Worm (Caenorhabditis elegans) whole organism, young adult: ENCODE data around the gene C18F10.2.
A peak's percentile ranks its signal among the peaks of the same experiment; 100 is the strongest.

ENCODE experiments used
- C17E4.6 ChIP-seq: fragments of 200-800 bp; sonication (Bioruptor generic); IDR thresholded peaks from 2 replicates; pipeline ENCODE4 v1.3.6; 2022; ENCODE audit warnings: missing genetic modification reagents, missing genetic modification characterization, missing compliant biosample characterization
- F23B12.7 ChIP-seq: sonication (generic microtip); optimal IDR thresholded peaks from 2 replicates; lab custom pipeline; 2017; ENCODE audit warnings: missing genetic modification characterization, mild to moderate bottlenecking, missing compliant biosample characterization, antibody characterized with exemption, moderate library complexity; ENCODE audit not compliant: insufficient read depth
- Y67H2A.10 ChIP-seq: fragments of 200-800 bp; sonication (Bioruptor generic); conservative IDR thresholded peaks from 2 replicates; pipeline ENCODE4 v1.3.6; 2022; ENCODE audit warnings: missing genetic modification reagents, missing genetic modification characterization, missing compliant biosample characterization
- Y95B8A.8 ChIP-seq: fragments of 200-800 bp; sonication (Bioruptor generic); IDR thresholded peaks from 2 replicates; pipeline ENCODE4 v1.3.6; 2022; ENCODE audit warnings: missing genetic modification reagents, missing genetic modification characterization, missing compliant biosample characterization
- ama-1 ChIP-seq, 3 experiments: fragments of 150-350 bp in 1 of 3; sonication (generic microtip) in 2 of 3; optimal IDR thresholded peaks; 2 replicates each; lab custom pipeline; 2014 to 2018; ENCODE audit warnings: missing biosample characterization in 2 of 3, missing genetic modification characterization in 2 of 3, missing genetic modification reagents in 2 of 3
- aptf-3 ChIP-seq: fragments of 200-800 bp; sonication (Bioruptor generic); IDR thresholded peaks from 2 replicates; pipeline ENCODE4 v1.3.6; 2022; ENCODE audit warnings: missing genetic modification characterization, missing compliant biosample characterization
- athp-1 ChIP-seq: sonication (generic microtip); optimal IDR thresholded peaks from 2 replicates; lab custom pipeline; 2017; ENCODE audit warnings: mild to moderate bottlenecking, missing genetic modification characterization, missing compliant biosample characterization
- attf-6 ChIP-seq: fragments of 200-800 bp; sonication (Bioruptor generic); IDR thresholded peaks from 2 replicates; pipeline ENCODE4 v1.3.6; 2022; ENCODE audit warnings: missing genetic modification reagents, missing genetic modification characterization, missing compliant biosample characterization
- ceh-27 ChIP-seq: fragments of 200-800 bp; sonication (Bioruptor generic); optimal IDR thresholded peaks from 2 replicates; lab custom pipeline; 2018; ENCODE audit warnings: mild to moderate bottlenecking, missing genetic modification characterization, moderate library complexity, missing compliant biosample characterization
- dpl-1 ChIP-seq: fragments of 150-350 bp; optimal IDR thresholded peaks from 2 replicates; lab custom pipeline; 2014; ENCODE audit warnings: missing biosample characterization, missing genetic modification reagents, missing genetic modification characterization
- egl-44 ChIP-seq: fragments of 200-800 bp; sonication (Bioruptor generic); IDR thresholded peaks from 2 replicates; pipeline ENCODE4 v1.3.6; 2022; ENCODE audit warnings: missing genetic modification reagents, missing genetic modification characterization, missing compliant biosample characterization
- egrh-3 ChIP-seq: fragments of 200-800 bp; sonication (Bioruptor generic); IDR thresholded peaks from 2 replicates; pipeline ENCODE4 v1.3.6; 2022; ENCODE audit warnings: missing genetic modification reagents, missing genetic modification characterization, missing compliant biosample characterization
- fkh-3 ChIP-seq: sonication (generic microtip); optimal IDR thresholded peaks from 2 replicates; lab custom pipeline; 2016; ENCODE audit warnings: mild to moderate bottlenecking, missing genetic modification characterization, missing compliant biosample characterization
- gei-17 ChIP-seq: fragments of 200-800 bp; sonication (Bioruptor generic); optimal IDR thresholded peaks from 2 replicates; lab custom pipeline; 2018; ENCODE audit warnings: mild to moderate bottlenecking, missing genetic modification characterization, missing compliant biosample characterization
- hlh-12 ChIP-seq: sonication (generic microtip); optimal IDR thresholded peaks from 2 replicates; lab custom pipeline; 2016; ENCODE audit warnings: missing genetic modification characterization, missing compliant biosample characterization
- hlh-26 ChIP-seq: fragments of 200-800 bp; sonication (Bioruptor generic); conservative IDR thresholded peaks from 2 replicates; pipeline ENCODE4 v1.3.6; 2022; ENCODE audit warnings: missing genetic modification reagents, missing genetic modification characterization, missing compliant biosample characterization
- hsf-1 ChIP-seq: fragments of 200-800 bp; sonication (Bioruptor generic); IDR thresholded peaks from 2 replicates; pipeline ENCODE4 v1.3.6; 2022; ENCODE audit warnings: missing genetic modification reagents, missing genetic modification characterization, missing compliant biosample characterization
- lag-1 ChIP-seq: fragments of 200-800 bp; sonication (Bioruptor generic); IDR thresholded peaks from 2 replicates; pipeline ENCODE4 v1.3.6; 2022; ENCODE audit warnings: missing genetic modification reagents, missing genetic modification characterization, missing compliant biosample characterization
- let-526 ChIP-seq: fragments of 200-800 bp; sonication (Bioruptor generic); IDR thresholded peaks from 2 replicates; pipeline ENCODE4 v1.3.6; 2022; ENCODE audit warnings: missing genetic modification reagents, missing genetic modification characterization, missing compliant biosample characterization
- lin-26 ChIP-seq: fragments of 200-800 bp; sonication (Bioruptor generic); IDR thresholded peaks from 2 replicates; pipeline ENCODE4 v1.3.6; 2022; ENCODE audit warnings: missing genetic modification reagents, missing genetic modification characterization, missing compliant biosample characterization
- lin-40 ChIP-seq: sonication (generic microtip); optimal IDR thresholded peaks from 2 replicates; lab custom pipeline; 2016; ENCODE audit warnings: missing genetic modification characterization, mild to moderate bottlenecking, missing compliant biosample characterization, missing genotype, missing genetic modification reagents
- mel-28 ChIP-seq: sonication (generic microtip); optimal IDR thresholded peaks from 2 replicates; lab custom pipeline; 2016; ENCODE audit warnings: borderline replicate concordance, mild to moderate bottlenecking, missing genetic modification characterization, missing compliant biosample characterization
- mxl-1 ChIP-seq: sonication (generic microtip); optimal IDR thresholded peaks from 2 replicates; lab custom pipeline; 2016; ENCODE audit warnings: missing genetic modification characterization, missing compliant biosample characterization
- nfyb-1 ChIP-seq: fragments of 200-800 bp; sonication (Bioruptor generic); IDR thresholded peaks from 2 replicates; pipeline ENCODE4 v1.3.6; 2022; ENCODE audit warnings: missing genetic modification reagents, missing genetic modification characterization, missing compliant biosample characterization
- nhr-27 ChIP-seq: fragments of 200-800 bp; sonication (Bioruptor generic); optimal IDR thresholded peaks from 2 replicates; lab custom pipeline; 2018; ENCODE audit warnings: mild to moderate bottlenecking, missing genetic modification characterization, moderate library complexity, missing compliant biosample characterization
- nhr-80 ChIP-seq: sonication (generic microtip); optimal IDR thresholded peaks from 2 replicates; lab custom pipeline; 2016; ENCODE audit warnings: missing genetic modification characterization, missing compliant biosample characterization
- rec-8 ChIP-seq, 2 experiments: sonication (generic microtip); optimal IDR thresholded peaks; 2 replicates each; lab custom pipeline; 2016; ENCODE audit warnings: mild to moderate bottlenecking in 2 of 2, missing genetic modification characterization in 2 of 2, missing genetic modification reagents in 2 of 2, missing genotype in 2 of 2, missing biosample characterization in 1 of 2, missing compliant biosample characterization in 1 of 2, moderate library complexity in 1 of 2
- snpc-1.3 ChIP-seq: sonication (generic microtip); optimal IDR thresholded peaks from 2 replicates; lab custom pipeline; 2017; ENCODE audit warnings: missing genetic modification characterization, mild to moderate bottlenecking, missing compliant biosample characterization, antibody characterized with exemption, moderate library complexity, missing genotype, missing genetic modification reagents; ENCODE audit not compliant: insufficient read depth
- somi-1 ChIP-seq: fragments of 200-800 bp; sonication (Bioruptor generic); optimal IDR thresholded peaks from 2 replicates; lab custom pipeline; 2018; ENCODE audit warnings: mild to moderate bottlenecking, missing genetic modification characterization, missing compliant biosample characterization
- ztf-18 ChIP-seq: sonication (generic microtip); optimal IDR thresholded peaks from 2 replicates; lab custom pipeline; 2016; ENCODE audit warnings: missing genotype, mild to moderate bottlenecking, missing genetic modification characterization, missing compliant biosample characterization
- ztf-25 ChIP-seq: fragments of 200-800 bp; sonication (Bioruptor generic); IDR thresholded peaks from 2 replicates; pipeline ENCODE4 v1.3.6; 2022; ENCODE audit warnings: missing genetic modification reagents, missing genetic modification characterization, missing compliant biosample characterization
- ztf-3 ChIP-seq: fragments of 200-800 bp; sonication (Bioruptor generic); optimal IDR thresholded peaks from 2 replicates; lab custom pipeline; 2018; ENCODE audit warnings: mild to moderate bottlenecking, missing genetic modification characterization, missing compliant biosample characterization

Gene C18F10.2

ce11 chrIII:6285890-6286289 is 12.9 kb downstream of the C18F10.2 start, which contains the start of gene gadr-3:
Gene gadr-3 (minus strand): TSS chrIII:6285990.
- TF ChIP-seq nfyb-1 (GFP tag; lab: Robert Waterston, UW) (no peak), aptf-3 (no peak), C17E4.6 (GFP tag; lab: Robert Waterston, UW) (no peak), attf-6 (no peak), nhr-27 (tag; lab: Kevin White, UChicago) (no peak), ztf-3 (GFP tag; lab: Kevin White, UChicago) (no peak), egl-44 (GFP tag; lab: Robert Waterston, UW) (no peak), ztf-18 (tag; lab: Kevin White, UChicago) (no peak)

ce11 chrIII:6287195-6287594 is 14.2 kb downstream of the C18F10.2 start, which contains the start of gene F47D12.6:
Gene F47D12.6 (minus strand): TSS chrIII:6287295.
- TF ChIP-seq nhr-80 (tag; lab: Kevin White, UChicago): peak; percentile 0
- TF ChIP-seq lin-40 (tag; lab: Kevin White, UChicago): no peak

ce11 chrIII:6289366-6289765 is 16.4 kb downstream of the C18F10.2 start:
- TF ChIP-seq ceh-27 (GFP tag; lab: Kevin White, UChicago) (peak; percentile 27), mel-28 (tag; lab: Kevin White, UChicago) (no peak), lin-26 (GFP tag; lab: Robert Waterston, UW) (no peak), athp-1 (tag; lab: Kevin White, UChicago) (no peak), let-526 (GFP tag; lab: Robert Waterston, UW) (no peak)
- TF ChIP-seq, all 124 proteins: peak for 1

ce11 chrIII:6290469-6291182 is 17.7 kb downstream of the C18F10.2 start:
- TF ChIP-seq nhr-80 (tag; lab: Kevin White, UChicago): peak; percentile 26
- no peak for TF ChIP-seq fkh-3 (tag; lab: Kevin White, UChicago)
- no peak for TF ChIP-seq ama-1 (optimal IDR thresholded peaks at IDR 0.05; lab: Kevin White, UChicago)
- TF ChIP-seq ama-1 (GFP tag; optimal IDR thresholded peaks at IDR 0.05; lab: Kevin White, UChicago): no peak
- TF ChIP-seq Y95B8A.8: no peak
- TF ChIP-seq lag-1 (GFP tag; lab: Robert Waterston, UW): no peak
- TF ChIP-seq, all 124 proteins: peak for 1

- TF ChIP-seq ztf-25 (GFP tag; lab: Robert Waterston, UW) (no peak), somi-1 (GFP tag; lab: Kevin White, UChicago) (no peak)
Measured at ce11 chrIII:6295972-6296700, 23.2 kb downstream of the C18F10.2 start, which contains the start of gene F47D12.7. Gene F47D12.7 (minus strand): TSS chrIII:6296022.

- TF ChIP-seq hsf-1 (GFP tag; lab: Robert Waterston, UW) (no peak), egrh-3 (GFP tag; lab: Robert Waterston, UW) (no peak), Y67H2A.10 (GFP tag; lab: Robert Waterston, UW) (no peak), gei-17 (GFP tag; lab: Kevin White, UChicago) (no peak), dpl-1 (GFP tag; lab: Kevin White, UChicago) (no peak), hlh-26 (GFP tag; lab: Robert Waterston, UW) (no peak), mxl-1 (tag; lab: Kevin White, UChicago) (no peak), snpc-1.3 (tag; lab: Kevin White, UChicago) (no peak), let-526 (GFP tag; lab: Robert Waterston, UW) (no peak), F23B12.7 (tag; lab: Kevin White, UChicago) (no peak), lin-26 (GFP tag; lab: Robert Waterston, UW) (no peak), rec-8 (tag; optimal IDR thresholded peaks at IDR 0.05; lab: Kevin White, UChicago) (no peak), hlh-12 (tag; lab: Kevin White, UChicago) (no peak)
Measured at ce11 chrIII:6297599-6297998, 24.6 kb downstream of the C18F10.2 start.
